Worm (Caenorhabditis elegans): ENCODE data around the gene W06G6.20.

ce11 chrV:16682886-16683285, 34.7 kb upstream of the W06G6.20 start, which contains the start of gene srw-36:
- TF ChIP-seq egl-27 (tag; optimal IDR thresholded peaks at IDR 0.05) = no peak
- TF ChIP-seq tbx-2 (tag; optimal IDR thresholded peaks at IDR 0.05) = no peak

Measured in whole organism, L1 larva.